Worm (Caenorhabditis elegans) whole organism, L4 larva: ENCODE results near the gene skr-6.

Experiments
- ama-1 ChIP-seq: fragments of 150-350 bp; optimal IDR thresholded peaks from 2 replicates; lab custom pipeline; 2014; ENCODE audit warnings: inconsistent platforms, mixed read lengths
- fos-1 ChIP-seq: fragments of 150-350 bp; optimal IDR thresholded peaks from 2 replicates; lab custom pipeline; 2014; ENCODE audit warnings: missing biosample characterization, missing genetic modification characterization
- lim-7 ChIP-seq: fragments of 200-800 bp; sonication (Bioruptor generic); IDR thresholded peaks from 2 replicates; pipeline ENCODE4 v1.3.6; 2022; ENCODE audit warnings: missing genetic modification characterization, missing compliant biosample characterization
- nhr-76 ChIP-seq: fragments of 150-350 bp; optimal IDR thresholded peaks from 2 replicates; lab custom pipeline; 2014; ENCODE audit warnings: missing biosample characterization, missing genetic modification characterization
- saeg-2 ChIP-seq: fragments of 200-800 bp; sonication (Bioruptor generic); IDR thresholded peaks from 2 replicates; pipeline ENCODE4 v1.3.6; 2022; ENCODE audit warnings: missing genetic modification reagents, missing genetic modification characterization, missing compliant biosample characterization
- snpc-4 ChIP-seq: fragments of 150-350 bp; optimal IDR thresholded peaks from 2 replicates; lab custom pipeline; 2014; ENCODE audit warnings: missing biosample characterization, missing genetic modification characterization

DNA sequence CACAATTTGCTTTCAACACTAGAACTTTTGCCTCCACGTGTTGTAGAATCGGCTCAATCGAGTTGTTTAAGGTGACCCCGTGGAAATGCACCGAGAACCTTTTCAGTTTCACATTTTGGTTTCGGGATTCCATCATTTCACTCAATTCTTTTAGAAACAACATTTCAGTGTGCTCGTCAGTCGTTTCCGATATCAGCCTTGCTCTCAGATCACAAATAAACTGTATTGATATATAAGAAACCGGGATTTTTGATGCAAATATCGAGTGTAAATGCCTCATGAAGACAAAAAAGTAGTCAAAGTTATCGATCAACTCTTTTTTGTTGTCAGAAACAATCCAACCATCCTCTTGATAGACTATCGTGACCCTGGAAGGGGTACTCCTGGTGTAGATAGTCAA lies 4.3 kb downstream of the skr-6 start:
- TF ChIP-seq snpc-4 (tag; lab: Kevin White, UChicago) (no peak), nhr-76 (no peak), ama-1 (lab: Kevin White, UChicago) (no peak), lim-7 (GFP tag; lab: Robert Waterston, UW) (no peak), fos-1 (tag; lab: Kevin White, UChicago) (no peak), saeg-2 (GFP tag; lab: Robert Waterston, UW) (no peak)
